Worm (Caenorhabditis elegans) whole organism, L4 larva: ENCODE results near the gene F46G10.1.

Source experiments
- R02D3.7 ChIP-seq: fragments of 150-350 bp; sonication (generic microtip); optimal IDR thresholded peaks from 3 replicates; lab custom pipeline; 2014; ENCODE audit warnings: missing biosample characterization, missing genetic modification characterization
- egl-27 ChIP-seq: sonication (generic microtip); optimal IDR thresholded peaks from 3 replicates; lab custom pipeline; 2017; ENCODE audit warnings: missing biosample characterization, missing genetic modification reagents, missing genetic modification characterization
- lin-39 ChIP-seq: fragments of 150-350 bp; optimal IDR thresholded peaks from 2 replicates; lab custom pipeline; 2014; ENCODE audit warnings: missing biosample characterization, missing genetic modification reagents, missing genetic modification characterization
- mxl-2 ChIP-seq: fragments of 200-800 bp; sonication (Bioruptor generic); conservative IDR thresholded peaks from 2 replicates; pipeline ENCODE4 v1.3.6; 2022; ENCODE audit warnings: missing genetic modification reagents, missing genetic modification characterization, missing compliant biosample characterization
- nhr-48 ChIP-seq: sonication (generic microtip); optimal IDR thresholded peaks from 2 replicates; lab custom pipeline; 2016; ENCODE audit warnings: mild to moderate bottlenecking, missing genetic modification characterization, missing compliant biosample characterization
- ztf-11 ChIP-seq: fragments of 150-350 bp; optimal IDR thresholded peaks from 2 replicates; lab custom pipeline; 2014; ENCODE audit warnings: missing biosample characterization, missing genetic modification characterization

- TF ChIP-seq egl-27 (tag; lab: Kevin White, UChicago) (no peak), ztf-11 (no peak), lin-39 (no peak), nhr-48 (no peak), mxl-2 (GFP tag; lab: Robert Waterston, UW) (no peak), R02D3.7 (tag; lab: Kevin White, UChicago) (no peak)
Measured at ce11 chrX:13274102-13274501, 37.5 kb downstream of the F46G10.1 start, which contains the start of gene cyp-14A3.
